Worm (Caenorhabditis elegans) whole organism, midembryonic: ENCODE data around the gene C01C4.3.

Source experiments
- T22C8.4 ChIP-seq: fragments of 200-800 bp; sonication (Bioruptor generic); IDR thresholded peaks from 2 replicates; pipeline ENCODE4 v1.3.6; 2022; ENCODE audit warnings: missing genetic modification characterization, missing compliant biosample characterization
- cog-1 ChIP-seq: sonication (generic microtip); optimal IDR thresholded peaks from 2 replicates; lab custom pipeline; 2016; ENCODE audit warnings: missing genetic modification characterization, missing compliant biosample characterization
- flt-1 ChIP-seq: fragments of 200-800 bp; sonication (Bioruptor generic); IDR thresholded peaks from 2 replicates; pipeline ENCODE4 v1.3.6; 2022; ENCODE audit warnings: missing genetic modification characterization, missing compliant biosample characterization
- klf-2 ChIP-seq: fragments of 200-800 bp; sonication (Bioruptor generic); conservative IDR thresholded peaks from 2 replicates; pipeline ENCODE4 v1.3.6; 2022; ENCODE audit warnings: missing genetic modification reagents, missing genetic modification characterization, missing compliant biosample characterization
- med-1 ChIP-seq: sonication (generic microtip); optimal IDR thresholded peaks from 2 replicates; lab custom pipeline; 2017; ENCODE audit warnings: missing genetic modification characterization, mild to moderate bottlenecking, missing compliant biosample characterization, antibody characterized with exemption, missing genetic modification reagents; ENCODE audit not compliant: insufficient read depth
- ref-1 ChIP-seq: fragments of 200-800 bp; sonication (Bioruptor generic); conservative IDR thresholded peaks from 2 replicates; pipeline ENCODE4 v1.3.6; 2022; ENCODE audit warnings: missing genetic modification reagents, missing genetic modification characterization, missing compliant biosample characterization
- tab-1 ChIP-seq: fragments of 200-800 bp; sonication (Bioruptor generic); IDR thresholded peaks from 2 replicates; pipeline ENCODE4 v1.3.6; 2022; ENCODE audit warnings: missing genetic modification characterization, missing compliant biosample characterization
- ztf-23 ChIP-seq: fragments of 200-800 bp; sonication (Bioruptor generic); IDR thresholded peaks from 2 replicates; pipeline ENCODE4 v1.3.6; 2022; ENCODE audit warnings: missing genetic modification reagents, missing genetic modification characterization, missing compliant biosample characterization
- ztf-29 ChIP-seq: fragments of 200-800 bp; sonication (Bioruptor generic); IDR thresholded peaks from 2 replicates; pipeline ENCODE4 v1.3.6; 2022; ENCODE audit warnings: missing genetic modification reagents, missing genetic modification characterization, missing compliant biosample characterization

The C01C4.3 gene

DNA sequence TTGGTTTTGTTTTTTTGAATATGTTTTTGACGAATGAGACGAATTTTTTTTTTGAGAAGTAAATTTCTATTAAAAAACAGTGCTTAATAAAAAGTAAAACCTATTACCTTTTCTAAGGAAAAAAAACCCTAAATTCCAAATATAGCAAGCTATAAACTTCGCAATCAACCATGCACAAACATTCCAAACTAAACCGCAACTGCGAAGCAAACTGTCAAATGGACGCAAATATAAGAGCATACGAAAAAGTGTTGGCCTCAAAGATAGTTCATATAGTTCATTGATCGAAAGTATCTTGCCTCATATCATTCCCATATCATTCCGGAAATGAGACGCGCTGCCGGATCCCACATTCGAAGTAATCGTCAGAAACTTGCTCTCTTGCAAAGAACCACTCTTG is at the start of gene C01C4.3:
Gene C01C4.3, plus strand, starts transcription at position 301 of the 400 bp plus-strand sequence.
- TF ChIP-seq flt-1 (GFP tag; lab: Robert Waterston, UW) (no peak), T22C8.4 (GFP tag; lab: Robert Waterston, UW) (no peak), cog-1 (no peak), tab-1 (GFP tag; lab: Robert Waterston, UW) (no peak), med-1 (no peak), klf-2 (no peak), ref-1 (GFP tag; lab: Robert Waterston, UW) (no peak), ztf-23 (GFP tag; lab: Robert Waterston, UW) (no peak), ztf-29 (GFP tag; lab: Robert Waterston, UW) (no peak)

DNA sequence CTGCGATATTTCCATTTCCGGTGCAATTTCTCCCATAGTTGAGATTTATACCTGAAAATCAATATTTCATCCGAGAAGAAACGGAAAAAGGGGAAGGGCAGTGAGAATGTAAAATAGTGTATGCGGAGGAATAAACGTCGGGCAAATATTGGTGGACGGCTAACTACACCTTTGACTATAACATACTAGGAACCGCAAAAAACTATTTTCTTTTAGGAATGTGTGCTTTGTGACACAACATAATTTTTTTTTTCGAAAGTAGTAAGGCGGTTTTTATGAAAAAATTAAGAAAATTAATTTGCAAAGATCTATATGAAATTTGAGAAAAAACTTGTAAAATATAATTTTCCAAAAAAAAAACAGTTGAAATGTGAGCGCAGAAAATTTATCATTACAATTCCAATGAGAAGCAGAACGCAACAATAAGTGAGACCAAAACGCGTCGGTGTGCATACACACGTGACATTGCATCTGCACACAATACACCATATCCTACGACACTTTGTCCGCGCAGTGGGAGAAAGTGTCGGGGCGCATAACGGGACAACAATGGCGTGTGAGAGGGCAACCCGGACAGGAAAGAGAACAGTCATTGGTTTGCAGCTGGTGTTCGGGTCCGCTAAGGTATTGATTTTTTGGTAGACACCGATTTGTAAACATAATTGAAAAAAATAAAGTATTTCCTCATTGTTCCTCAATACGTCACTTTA is 46.4 kb upstream of the C01C4.3 start, which contains the start of the genes sax-1 and R11G1.2:
Gene sax-1, minus strand, starts transcription at position 51 of the 710 bp plus-strand sequence.
Gene R11G1.2, plus strand, starts transcription at position 515 of the 710 bp plus-strand sequence.
- TF ChIP-seq ref-1 (GFP tag; lab: Robert Waterston, UW) (no peak), T22C8.4 (GFP tag; lab: Robert Waterston, UW) (peak; percentile 38; the same call in 1 of the 2 replicates)

DNA sequence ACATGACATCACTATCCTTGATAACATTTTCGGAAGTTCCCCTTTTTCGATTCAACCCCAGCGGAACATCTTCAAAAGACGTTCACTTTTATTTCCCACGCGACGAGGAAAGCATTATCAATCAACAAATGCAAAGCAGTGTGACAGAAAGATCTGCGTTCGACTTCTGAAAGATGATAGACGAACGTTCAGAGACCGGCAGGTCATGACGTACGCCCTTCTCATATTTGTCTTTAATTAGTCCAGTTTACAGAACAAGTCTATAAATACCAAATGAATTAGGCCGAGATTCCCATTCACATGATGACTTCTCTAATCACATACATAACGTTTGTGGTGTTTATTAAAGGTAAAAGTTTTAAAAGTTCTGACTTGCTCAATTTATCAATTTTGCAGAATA is 42.1 kb upstream of the C01C4.3 start, which contains the start of gene R11G1.11:
Gene R11G1.11, plus strand, starts transcription at position 301 of the 400 bp plus-strand sequence.
- TF ChIP-seq T22C8.4 (GFP tag; lab: Robert Waterston, UW) (no peak), tab-1 (GFP tag; lab: Robert Waterston, UW) (no peak), ref-1 (GFP tag; lab: Robert Waterston, UW) (no peak), klf-2 (no peak), cog-1 (no peak), ztf-29 (GFP tag; lab: Robert Waterston, UW) (no peak), med-1 (no peak), flt-1 (GFP tag; lab: Robert Waterston, UW) (no peak), ztf-23 (GFP tag; lab: Robert Waterston, UW) (no peak)

DNA sequence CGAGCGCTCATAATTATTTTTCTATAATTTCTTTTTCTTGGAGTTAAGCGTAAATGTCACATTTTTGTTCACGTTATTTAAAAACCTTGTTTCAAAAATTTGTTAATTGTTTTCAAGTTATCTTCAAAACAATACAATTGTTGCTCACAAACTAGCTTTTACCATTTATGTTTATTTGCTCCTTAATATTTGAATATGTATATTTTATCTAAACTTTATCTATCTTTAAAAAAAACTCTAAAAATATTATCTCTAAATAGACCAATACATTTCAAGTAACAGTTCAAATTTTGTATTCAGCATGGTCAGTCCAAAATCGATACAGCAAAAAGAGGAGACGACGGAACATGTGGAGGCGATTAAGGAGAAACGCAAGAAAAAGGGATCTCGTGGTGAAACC is 40.7 kb upstream of the C01C4.3 start, which contains the start of gene R11G1.7:
Gene R11G1.7, plus strand, starts transcription at position 301 of the 400 bp plus-strand sequence.
- TF ChIP-seq ref-1 (GFP tag; lab: Robert Waterston, UW), result no peak
- no peak for TF ChIP-seq ztf-23 (GFP tag; lab: Robert Waterston, UW)
- TF ChIP-seq tab-1 (GFP tag; lab: Robert Waterston, UW), result no peak
- TF ChIP-seq cog-1, result no peak
- TF ChIP-seq med-1, result no peak
- TF ChIP-seq ztf-29 (GFP tag; lab: Robert Waterston, UW), result no peak
- TF ChIP-seq flt-1 (GFP tag; lab: Robert Waterston, UW), result no peak
- TF ChIP-seq T22C8.4 (GFP tag; lab: Robert Waterston, UW), result no peak
- no peak for TF ChIP-seq klf-2

DNA sequence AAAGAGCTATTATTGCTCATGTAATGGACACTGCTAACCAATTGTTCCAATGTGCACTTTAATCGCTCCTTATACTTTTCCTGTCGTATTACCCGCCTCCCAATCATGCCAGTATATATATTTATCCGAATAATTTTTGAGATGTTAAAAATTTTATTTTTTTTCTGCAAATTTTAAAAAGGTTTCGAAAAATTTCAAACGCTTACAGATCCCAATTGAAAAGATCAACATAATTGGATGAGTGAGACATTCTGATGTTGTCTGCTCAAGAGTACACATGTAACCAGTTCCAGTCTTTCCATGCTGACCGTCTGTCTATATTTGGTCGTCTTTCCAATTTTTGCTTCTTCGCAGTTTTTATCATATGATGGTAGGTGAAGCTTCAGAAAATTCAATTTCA is 37.5 kb upstream of the C01C4.3 start, which contains the start of gene R11G1.1:
Gene R11G1.1, plus strand, starts transcription at position 301 of the 400 bp plus-strand sequence.
- TF ChIP-seq med-1, result no peak
- no peak for TF ChIP-seq flt-1 (GFP tag; lab: Robert Waterston, UW)
- no peak for TF ChIP-seq ztf-29 (GFP tag; lab: Robert Waterston, UW)
- no peak for TF ChIP-seq tab-1 (GFP tag; lab: Robert Waterston, UW)
- TF ChIP-seq T22C8.4 (GFP tag; lab: Robert Waterston, UW), result no peak
- TF ChIP-seq ztf-23 (GFP tag; lab: Robert Waterston, UW), result no peak
- TF ChIP-seq klf-2, result no peak
- no peak for TF ChIP-seq ref-1 (GFP tag; lab: Robert Waterston, UW)
- TF ChIP-seq cog-1, result no peak

DNA sequence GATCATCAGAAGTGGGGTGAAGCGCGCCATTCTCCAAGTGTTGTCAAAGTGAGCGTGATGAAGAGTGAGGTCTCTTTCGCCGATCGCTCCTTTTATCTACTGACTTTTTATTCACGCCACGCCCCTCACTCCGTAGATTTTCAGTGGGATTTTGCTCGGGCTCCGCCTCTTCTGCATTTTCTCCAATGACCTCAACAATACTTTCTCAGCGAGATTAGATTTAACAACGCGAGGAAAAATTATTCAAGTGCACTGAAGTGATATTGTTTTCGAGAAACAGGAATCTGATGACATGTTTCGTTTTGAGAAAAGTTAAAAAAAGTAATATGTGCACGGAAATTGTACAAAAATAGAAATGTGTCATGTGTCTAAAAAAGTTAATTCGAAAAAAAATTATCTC is 27.9 kb upstream of the C01C4.3 start, which contains the start of gene snet-1:
Gene snet-1, minus strand, starts transcription at position 101 of the 400 bp plus-strand sequence.
- no peak for TF ChIP-seq ztf-29 (GFP tag; lab: Robert Waterston, UW)
- TF ChIP-seq tab-1 (GFP tag; lab: Robert Waterston, UW), result no peak
- no peak for TF ChIP-seq flt-1 (GFP tag; lab: Robert Waterston, UW)
- no peak for TF ChIP-seq klf-2
- no peak for TF ChIP-seq ref-1 (GFP tag; lab: Robert Waterston, UW)
- TF ChIP-seq T22C8.4 (GFP tag; lab: Robert Waterston, UW), result no peak
- no peak for TF ChIP-seq ztf-23 (GFP tag; lab: Robert Waterston, UW)
- TF ChIP-seq cog-1, result no peak
- no peak for TF ChIP-seq med-1

DNA sequence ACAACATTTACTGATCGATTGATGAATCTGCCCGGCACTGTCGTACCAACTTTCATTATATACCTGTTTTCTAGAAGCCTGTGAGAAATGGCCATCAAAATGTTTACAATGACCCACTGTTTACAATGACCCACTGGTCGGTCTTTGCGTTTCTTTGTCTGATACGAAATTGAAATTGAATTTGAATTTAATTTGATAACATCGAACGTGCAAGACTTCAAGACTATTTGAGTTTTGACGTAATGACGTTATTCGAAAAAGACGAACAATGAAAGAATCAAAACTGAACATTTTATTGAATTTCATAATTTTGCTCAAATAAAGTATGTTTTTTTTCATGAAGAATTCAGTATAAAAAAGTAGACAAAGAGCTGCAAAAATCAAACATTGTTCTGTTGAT is 24.7 kb upstream of the C01C4.3 start, which contains the start of gene C02F12.5:
Gene C02F12.5, minus strand, starts transcription at position 101 of the 400 bp plus-strand sequence.
- no peak for TF ChIP-seq cog-1
- TF ChIP-seq T22C8.4 (GFP tag; lab: Robert Waterston, UW), result no peak
- TF ChIP-seq ztf-29 (GFP tag; lab: Robert Waterston, UW), result no peak
- TF ChIP-seq tab-1 (GFP tag; lab: Robert Waterston, UW), result no peak
- no peak for TF ChIP-seq ztf-23 (GFP tag; lab: Robert Waterston, UW)
- TF ChIP-seq ref-1 (GFP tag; lab: Robert Waterston, UW), result no peak
- TF ChIP-seq med-1, result no peak
- no peak for TF ChIP-seq klf-2
- no peak for TF ChIP-seq flt-1 (GFP tag; lab: Robert Waterston, UW)

DNA sequence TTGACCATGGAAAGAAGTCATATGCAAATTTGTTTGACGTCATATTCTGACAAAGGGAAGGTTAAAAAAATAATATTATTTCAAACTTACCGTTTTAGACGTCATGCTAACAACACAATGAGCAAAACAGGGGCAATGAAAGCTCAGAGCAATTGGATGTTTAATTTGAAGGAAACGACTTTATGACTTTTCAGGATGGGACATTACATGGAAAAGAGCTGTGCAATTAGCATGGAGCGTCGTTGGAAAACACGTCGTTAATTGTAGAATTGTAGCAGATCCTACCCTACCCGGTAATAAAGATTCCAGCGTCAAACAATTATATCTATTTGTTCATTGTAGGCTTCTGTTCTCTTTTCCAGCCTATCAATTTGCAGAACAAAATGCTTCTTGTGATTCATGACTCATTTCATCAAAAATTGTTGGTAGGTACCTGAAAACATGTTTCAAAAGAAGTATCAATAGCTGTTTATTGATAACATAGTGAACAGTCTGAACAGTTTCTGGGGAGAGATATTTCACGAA is 23.1 kb upstream of the C01C4.3 start, which contains the start of gene ceh-63:
Gene ceh-63, minus strand, starts transcription at position 475 of the 525 bp plus-strand sequence.
- TF ChIP-seq ztf-23 (GFP tag; lab: Robert Waterston, UW) (no peak), flt-1 (GFP tag; lab: Robert Waterston, UW) (no peak), ref-1 (GFP tag; lab: Robert Waterston, UW) (no peak), tab-1 (GFP tag; lab: Robert Waterston, UW) (no peak), cog-1 (no peak), med-1 (no peak)

DNA sequence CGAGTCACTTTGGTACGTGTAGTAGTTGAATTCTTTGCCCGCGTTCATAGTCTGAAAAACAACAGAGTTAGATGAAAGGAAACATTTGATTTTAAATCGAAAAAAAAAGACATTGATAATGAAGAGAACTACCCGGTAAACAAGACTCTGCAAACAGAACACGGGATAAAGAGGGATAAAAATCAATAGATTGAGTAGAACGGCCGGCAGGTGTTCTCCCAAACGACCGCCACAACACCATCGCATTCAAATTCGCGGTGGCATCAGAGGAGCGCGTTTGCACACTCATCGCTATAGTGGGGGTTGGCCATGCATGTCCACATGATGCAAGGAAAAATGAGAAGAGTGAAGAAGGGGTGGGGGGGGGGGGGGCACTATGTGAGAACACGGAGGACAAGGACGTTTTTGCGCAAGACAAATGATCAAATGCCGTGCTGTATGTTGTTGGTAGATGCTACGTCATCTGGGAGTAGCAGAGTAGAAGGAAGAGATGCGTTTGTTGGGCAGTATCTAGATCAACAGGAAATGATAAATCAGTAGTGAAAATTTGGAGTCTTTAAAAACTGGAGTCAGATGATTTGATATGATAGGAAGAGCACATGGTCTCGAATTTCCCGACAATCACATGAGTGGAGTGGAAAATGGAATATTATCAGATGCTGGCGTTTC is 18.1 kb upstream of the C01C4.3 start, which contains the start of gene tag-52:
Gene tag-52, minus strand, starts transcription at position 51 of the 669 bp plus-strand sequence.
- TF ChIP-seq ztf-23 (GFP tag; lab: Robert Waterston, UW), result no peak
- TF ChIP-seq flt-1 (GFP tag; lab: Robert Waterston, UW), result 0 out of 2 replicates have a peak, but pooled peaks have one; percentile 64
